Worm (Caenorhabditis elegans) whole organism, L2 larva: ENCODE data around the gene T20B12.3.

ENCODE experiments used
- mab-5 ChIP-seq: fragments of 150-350 bp; optimal IDR thresholded peaks from 2 replicates; lab custom pipeline; 2014; ENCODE audit warnings: missing biosample characterization, missing genetic modification characterization
- zag-1 ChIP-seq: fragments of 150-350 bp; optimal IDR thresholded peaks from 2 replicates; lab custom pipeline; 2014; ENCODE audit warnings: missing biosample characterization, missing genetic modification characterization

- TF ChIP-seq zag-1 (tag; lab: Kevin White, UChicago) (no peak), mab-5 (tag; lab: Kevin White, UChicago) (no peak)
Observed at ce11 chrIII:7374681-7375271, 7.1 kb upstream of the T20B12.3 start, which contains the start of gene mml-1.
